Worm (Caenorhabditis elegans): ENCODE data around the gene B0244.17.
A peak's percentile ranks its signal among the peaks of the same experiment; 100 is the strongest.

The B0244.17 gene

ce11 chrIII:5709224-5709623 lies 23.8 kb upstream of the B0244.17 start, which contains the start of gene hpo-28:
Gene hpo-28, minus strand, starts transcription at chrIII:5709324.
- TF ChIP-seq pax-3 (tag; optimal IDR thresholded peaks at IDR 0.05) (no peak), efl-1 (optimal IDR thresholded peaks at IDR 0.05) (no peak), efl-1 (GFP tag; optimal IDR thresholded peaks at IDR 0.05 in 1 of 2) (peak in 1 of 2 experiments; percentile 27), fos-1 (tag; optimal IDR thresholded peaks at IDR 0.05) (no peak), rnt-1 (tag; optimal IDR thresholded peaks at IDR 0.05) (peak; percentile 13), unc-98 (GFP tag; IDR thresholded peaks at IDR 0.05) (no peak)

ce11 chrIII:5710045-5710444 lies 23.0 kb upstream of the B0244.17 start, which contains the start of gene B0336.12:
Gene B0336.12, minus strand, starts transcription at chrIII:5710145.
- TF ChIP-seq nhr-237 (tag; optimal IDR thresholded peaks at IDR 0.05) (no peak), lin-39 (tag; optimal IDR thresholded peaks at IDR 0.05) (no peak), fkh-4 (tag; optimal IDR thresholded peaks at IDR 0.05; ENCODE audit: borderline replicate concordance) (peak; percentile 41), ceh-90 (tag; optimal IDR thresholded peaks at IDR 0.05) (no peak), nhr-19 (GFP tag; conservative IDR thresholded peaks at IDR 0.05) (no peak), nhr-11 (tag; optimal IDR thresholded peaks at IDR 0.05) (no peak), dsc-1 (tag; optimal IDR thresholded peaks at IDR 0.05) (peak; percentile 82)

ce11 chrIII:5710676-5711075 lies 22.3 kb upstream of the B0244.17 start:
- TF ChIP-seq nhr-19 (GFP tag; conservative IDR thresholded peaks at IDR 0.05) (no peak), pag-3 (tag; optimal IDR thresholded peaks at IDR 0.05; ENCODE audit: borderline replicate concordance, insufficient read depth) (no peak), ceh-82 (tag; optimal IDR thresholded peaks at IDR 0.05) (peak in 1 of 3 experiments; percentile 2), ztf-4 (tag; optimal IDR thresholded peaks at IDR 0.05) (no peak), lsy-2 (tag; optimal IDR thresholded peaks at IDR 0.05) (peak in 1 of 2 experiments; percentile 87), fkh-4 (tag; optimal IDR thresholded peaks at IDR 0.05; ENCODE audit: borderline replicate concordance) (no peak), C16A3.4 (tag; optimal IDR thresholded peaks at IDR 0.05) (peak; percentile 36), unc-30 (tag; optimal IDR thresholded peaks at IDR 0.05) (no peak), ces-1 (GFP tag; optimal IDR thresholded peaks at IDR 0.05) (no peak), fkh-10 (GFP tag; optimal IDR thresholded peaks at IDR 0.05) (no peak), unc-130 (tag; optimal IDR thresholded peaks at IDR 0.05) (peak; percentile 51), C34B4.2 (tag; optimal IDR thresholded peaks at IDR 0.05) (no peak), snu-23 (GFP tag; optimal IDR thresholded peaks at IDR 0.05) (peak; percentile 58), ztf-11 (tag; optimal IDR thresholded peaks at IDR 0.05) (no peak), mep-1 (tag; optimal IDR thresholded peaks at IDR 0.05) (peak; percentile 33), elt-2 (tag; optimal IDR thresholded peaks at IDR 0.05) (peak; percentile 38), pqm-1 (tag; optimal IDR thresholded peaks at IDR 0.05) (no peak), sox-4 (tag; optimal IDR thresholded peaks at IDR 0.05) (no peak), rnt-1 (tag; optimal IDR thresholded peaks at IDR 0.05) (no peak), nhr-11 (tag; optimal IDR thresholded peaks at IDR 0.05) (no peak), efl-1 (optimal IDR thresholded peaks at IDR 0.05) (peak in 1 of 2 experiments; percentile 24), efl-1 (GFP tag; optimal IDR thresholded peaks at IDR 0.05 in 1 of 2) (peak in 1 of 2 experiments; percentile 5), lin-35 (GFP tag; optimal IDR thresholded peaks at IDR 0.05) (peak; percentile 3 to 49), mef-2 (tag; optimal IDR thresholded peaks at IDR 0.05) (no peak), mdl-1 (tag; optimal IDR thresholded peaks at IDR 0.05) (peak in 1 of 2 experiments; percentile 53), nhr-20 (tag; optimal IDR thresholded peaks at IDR 0.05) (peak; percentile 43), blmp-1 (tag; optimal IDR thresholded peaks at IDR 0.05) (peak; percentile 76), vab-15 (tag; optimal IDR thresholded peaks at IDR 0.05) (no peak), nhr-71 (tag; optimal IDR thresholded peaks at IDR 0.05) (peak; percentile 37), dpl-1 (GFP tag; optimal IDR thresholded peaks at IDR 0.05) (peak in 1 of 3 experiments; percentile 8), aly-2 (tag; optimal IDR thresholded peaks at IDR 0.05) (no peak), unc-62 (GFP tag; optimal IDR thresholded peaks at IDR 0.05) (no peak), elt-3 (tag; optimal IDR thresholded peaks at IDR 0.05) (peak in 3 of 6 experiments; percentile 11 to 61 (median 38)), fkh-8 (tag; optimal IDR thresholded peaks at IDR 0.05) (no peak), tbx-2 (tag; optimal IDR thresholded peaks at IDR 0.05) (peak; percentile 29), snpc-4 (tag; optimal IDR thresholded peaks at IDR 0.05) (no peak), xbp-1 (tag; optimal IDR thresholded peaks at IDR 0.05) (peak; percentile 30), unc-86 (tag; optimal IDR thresholded peaks at IDR 0.05) (no peak), nhr-90 (tag; optimal IDR thresholded peaks at IDR 0.05; ENCODE audit: poor library complexity) (no peak), zag-1 (tag; optimal IDR thresholded peaks at IDR 0.05) (no peak), hlh-4 (tag; optimal IDR thresholded peaks at IDR 0.05) (no peak), jun-1 (tag; optimal IDR thresholded peaks at IDR 0.05) (no peak)
